Fruit fly (Drosophila melanogaster) whole organism, embryonic: ENCODE results near the gene CG32147.

ENCODE experiments used
- Asciz ChIP-seq: fragments of 200-800 bp; sonication (Bioruptor generic); optimal IDR thresholded peaks from 2 replicates; lab custom pipeline; 2017; ENCODE audit warnings: missing biosample characterization, mild to moderate bottlenecking, missing genetic modification characterization, missing genetic modification reagents
- CG10209 ChIP-seq: fragments of 200-800 bp; sonication (Bioruptor generic); optimal IDR thresholded peaks from 3 replicates; lab custom pipeline; 2017; ENCODE audit warnings: missing biosample characterization, mild to moderate bottlenecking, missing genetic modification characterization, missing genetic modification reagents
- CG10543 ChIP-seq: fragments of 200-800 bp; sonication (Bioruptor generic); optimal IDR thresholded peaks from 3 replicates; lab custom pipeline; 2017; ENCODE audit warnings: missing biosample characterization, mild to moderate bottlenecking, missing genetic modification characterization, moderate library complexity
- CG10959 ChIP-seq: fragments of 200-800 bp; sonication (Bioruptor generic); IDR thresholded peaks from 2 replicates; pipeline ENCODE4 v1.3.6; 2022; ENCODE audit warnings: missing biosample characterization, missing genetic modification characterization
- CG11093 ChIP-seq: fragments of 200-800 bp; sonication (Bioruptor generic); IDR thresholded peaks from 3 replicates; pipeline ENCODE4 v1.3.6; 2022; ENCODE audit warnings: missing biosample characterization, missing genetic modification characterization
- CG13296 ChIP-seq: fragments of 200-800 bp; sonication (Bioruptor generic); optimal IDR thresholded peaks from 3 replicates; lab custom pipeline; 2018; ENCODE audit warnings: missing biosample characterization, mild to moderate bottlenecking, missing genetic modification characterization
- CG14014 ChIP-seq: fragments of 200-800 bp; sonication (Bioruptor generic); IDR thresholded peaks from 2 replicates; pipeline ENCODE4 v1.3.6; 2022; ENCODE audit warnings: missing biosample characterization, missing genetic modification characterization
- CG14050 ChIP-seq: fragments of 200-800 bp; sonication (Bioruptor generic); IDR thresholded peaks from 3 replicates; pipeline ENCODE4 v1.3.6; 2022; ENCODE audit warnings: missing biosample characterization, missing genetic modification characterization
- CG14667 ChIP-seq: fragments of 200-800 bp; sonication (Bioruptor generic); IDR thresholded peaks from 2 replicates; pipeline ENCODE4 v1.3.6; 2022; ENCODE audit warnings: missing biosample characterization, missing genetic modification characterization
- CG1602 ChIP-seq: fragments of 200-800 bp; sonication (Bioruptor generic); optimal IDR thresholded peaks from 3 replicates; lab custom pipeline; 2016; ENCODE audit warnings: missing biosample characterization, missing genetic modification characterization
- CG17186 ChIP-seq: fragments of 200-800 bp; sonication (Bioruptor generic); optimal IDR thresholded peaks from 3 replicates; lab custom pipeline; 2017; ENCODE audit warnings: missing biosample characterization, missing genetic modification reagents, missing genetic modification characterization
- CG17612 ChIP-seq: fragments of 200-800 bp; sonication (Bioruptor generic); IDR thresholded peaks from 2 replicates; pipeline ENCODE4 v1.3.6; 2022; ENCODE audit warnings: missing biosample characterization, missing genetic modification characterization
- CG17912 ChIP-seq: fragments of 200-800 bp; sonication (Bioruptor generic); optimal IDR thresholded peaks from 2 replicates; lab custom pipeline; 2018; ENCODE audit warnings: missing biosample characterization, mild to moderate bottlenecking, missing genetic modification characterization
- CG32532 ChIP-seq: fragments of 200-800 bp; sonication (Bioruptor generic); IDR thresholded peaks from 2 replicates; pipeline ENCODE4 v1.3.6; 2022; ENCODE audit warnings: missing biosample characterization, missing genetic modification characterization
- CG42726 ChIP-seq: fragments of 200-800 bp; sonication (Bioruptor generic); IDR thresholded peaks from 2 replicates; pipeline ENCODE4 v1.3.6; 2022; ENCODE audit warnings: missing biosample characterization, missing genetic modification characterization; ENCODE audit not compliant: partially characterized antibody
- CG4282 ChIP-seq: fragments of 200-800 bp; sonication (Bioruptor generic); optimal IDR thresholded peaks from 2 replicates; lab custom pipeline; 2016; ENCODE audit warnings: missing biosample characterization, missing genetic modification characterization
- CG4730 ChIP-seq: fragments of 200-800 bp; sonication (Bioruptor generic); IDR thresholded peaks from 2 replicates; pipeline ENCODE4 v1.3.6; 2022; ENCODE audit warnings: missing biosample characterization, missing genetic modification characterization
- CG7556 ChIP-seq: fragments of 200-800 bp; sonication (Bioruptor generic); optimal IDR thresholded peaks from 2 replicates; lab custom pipeline; 2017; ENCODE audit warnings: missing biosample characterization, mild to moderate bottlenecking, missing genetic modification characterization
- CTCF ChIP-seq: fragments of 200-800 bp; sonication (Bioruptor generic); optimal IDR thresholded peaks from 2 replicates; lab custom pipeline; 2017; ENCODE audit warnings: missing biosample characterization, mild to moderate bottlenecking, missing genetic modification characterization, moderate library complexity
- D19A ChIP-seq: fragments of 200-800 bp; optimal IDR thresholded peaks from 3 replicates; lab custom pipeline; 2019; ENCODE audit warnings: missing biosample characterization, mild to moderate bottlenecking, missing genetic modification characterization, moderate library complexity
- D19B ChIP-seq: fragments of 200-800 bp; sonication (Bioruptor generic); optimal IDR thresholded peaks from 2 replicates; lab custom pipeline; 2017; ENCODE audit warnings: missing biosample characterization, mild to moderate bottlenecking, missing genetic modification characterization
- Dip3 ChIP-seq: fragments of 200-800 bp; sonication (Bioruptor generic); optimal IDR thresholded peaks from 3 replicates; lab custom pipeline; 2016; ENCODE audit warnings: missing biosample characterization, missing genetic modification characterization
- Fer2 ChIP-seq: fragments of 200-800 bp; sonication (Bioruptor generic); optimal IDR thresholded peaks from 2 replicates; lab custom pipeline; 2018; ENCODE audit warnings: missing biosample characterization, mild to moderate bottlenecking, missing genetic modification characterization, moderate library complexity
- Hey ChIP-seq: fragments of 200-800 bp; sonication (Bioruptor generic); optimal IDR thresholded peaks from 3 replicates; lab custom pipeline; 2018; ENCODE audit warnings: missing biosample characterization, mild to moderate bottlenecking, missing genetic modification characterization
- Hmr ChIP-seq: fragments of 200-800 bp; sonication (Bioruptor generic); optimal IDR thresholded peaks from 3 replicates; lab custom pipeline; 2017; ENCODE audit warnings: mild to moderate bottlenecking, missing biosample characterization, missing genetic modification reagents, missing genetic modification characterization
- Kr ChIP-seq: fragments of 200-800 bp; sonication (Bioruptor generic); optimal IDR thresholded peaks from 2 replicates; lab custom pipeline; 2017; ENCODE audit warnings: missing biosample characterization, mild to moderate bottlenecking, missing genetic modification characterization
- MTF-1 ChIP-seq: fragments of 200-800 bp; sonication (Bioruptor generic); optimal IDR thresholded peaks from 2 replicates; lab custom pipeline; 2018; ENCODE audit warnings: missing biosample characterization, mild to moderate bottlenecking, missing genetic modification characterization, borderline replicate concordance
- Scr ChIP-seq: fragments of 200-800 bp; sonication (Bioruptor generic); IDR thresholded peaks from 2 replicates; pipeline ENCODE4 v1.3.6; 2022; ENCODE audit warnings: missing biosample characterization, missing genetic modification characterization; ENCODE audit not compliant: partially characterized antibody
- Sry-β ChIP-seq: fragments of 200-800 bp; sonication (Bioruptor generic); optimal IDR thresholded peaks from 2 replicates; lab custom pipeline; 2018; ENCODE audit warnings: missing biosample characterization, mild to moderate bottlenecking, missing genetic modification characterization, moderate library complexity
- Sry-δ ChIP-seq: fragments of 200-800 bp; sonication (Bioruptor generic); optimal IDR thresholded peaks from 2 replicates; lab custom pipeline; 2016; ENCODE audit warnings: missing biosample characterization, missing genetic modification characterization
- amos ChIP-seq: fragments of 200-800 bp; sonication (Bioruptor generic); IDR thresholded peaks from 2 replicates; pipeline ENCODE4 v1.3.6; 2022; ENCODE audit warnings: missing biosample characterization, missing genetic modification characterization; ENCODE audit not compliant: partially characterized antibody
- ap ChIP-seq: fragments of 200-800 bp; sonication (Bioruptor generic); IDR thresholded peaks from 2 replicates; pipeline ENCODE4 v1.3.6; 2022; ENCODE audit warnings: missing biosample characterization, missing genetic modification characterization
- br ChIP-seq: fragments of >200 bp; optimal IDR thresholded peaks from 2 replicates; lab custom pipeline; 2017
- cad ChIP-seq: fragments of >200 bp; optimal IDR thresholded peaks from 2 replicates; lab custom pipeline; 2017; ENCODE audit warnings: missing biosample characterization, missing genetic modification characterization
- cato ChIP-seq: fragments of 200-800 bp; sonication (Bioruptor generic); optimal IDR thresholded peaks from 2 replicates; lab custom pipeline; 2016; ENCODE audit warnings: missing biosample characterization, missing genetic modification characterization, borderline replicate concordance
- chm ChIP-seq: fragments of 200-800 bp; sonication (Bioruptor generic); IDR thresholded peaks from 2 replicates; pipeline ENCODE4 v1.3.6; 2022; ENCODE audit warnings: missing biosample characterization, missing genetic modification characterization
- crp ChIP-seq, 2 experiments: fragments of 200-800 bp; sonication (Bioruptor generic); optimal IDR thresholded peaks; 2 replicates in 1 of 2; 3 replicates in 1 of 2; lab custom pipeline; 2017; ENCODE audit warnings: missing biosample characterization in 2 of 2, missing genetic modification characterization in 2 of 2, mild to moderate bottlenecking in 1 of 2, moderate library complexity in 1 of 2
- dmrt11E ChIP-seq: fragments of 200-800 bp; sonication (Bioruptor generic); optimal IDR thresholded peaks from 3 replicates; lab custom pipeline; 2018; ENCODE audit warnings: missing biosample characterization, mild to moderate bottlenecking, missing genetic modification characterization, moderate library complexity
- fd3F ChIP-seq: fragments of 200-800 bp; sonication (Bioruptor generic); optimal IDR thresholded peaks from 2 replicates; lab custom pipeline; 2018; ENCODE audit warnings: missing biosample characterization, mild to moderate bottlenecking, missing genetic modification characterization, moderate library complexity
- gfzf ChIP-seq: fragments of 200-800 bp; sonication (Bioruptor generic); optimal IDR thresholded peaks from 2 replicates; lab custom pipeline; 2016; ENCODE audit warnings: missing biosample characterization, mild to moderate bottlenecking, missing genetic modification characterization, moderate library complexity
- grn ChIP-seq: fragments of 200-800 bp; sonication (Bioruptor generic); optimal IDR thresholded peaks from 3 replicates; lab custom pipeline; 2017; ENCODE audit warnings: missing biosample characterization, missing genetic modification characterization
- ind ChIP-seq: fragments of 200-800 bp; sonication (Bioruptor generic); optimal IDR thresholded peaks from 3 replicates; lab custom pipeline; 2016; ENCODE audit warnings: missing biosample characterization, missing genetic modification characterization
- nmo ChIP-seq: fragments of 200-800 bp; sonication (Bioruptor generic); optimal IDR thresholded peaks from 2 replicates; lab custom pipeline; 2018; ENCODE audit warnings: missing biosample characterization, mild to moderate bottlenecking, missing genetic modification characterization, moderate library complexity
- pho ChIP-seq: fragments of 200-800 bp; sonication (Bioruptor generic); optimal IDR thresholded peaks from 2 replicates; lab custom pipeline; 2016; ENCODE audit warnings: missing biosample characterization, missing genetic modification characterization
- pzg ChIP-seq: fragments of 200-800 bp; sonication (Bioruptor generic); optimal IDR thresholded peaks from 3 replicates; lab custom pipeline; 2018; ENCODE audit warnings: missing biosample characterization, mild to moderate bottlenecking, missing genetic modification characterization, moderate library complexity
- sd ChIP-seq: fragments of 200-800 bp; sonication (Bioruptor generic); optimal IDR thresholded peaks from 3 replicates; lab custom pipeline; 2018; ENCODE audit warnings: missing biosample characterization, mild to moderate bottlenecking, missing genetic modification characterization, moderate library complexity
- sisA ChIP-seq: fragments of 200-800 bp; sonication (Bioruptor generic); IDR thresholded peaks from 2 replicates; pipeline ENCODE4 v1.3.6; 2022; ENCODE audit warnings: missing biosample characterization, missing genetic modification characterization
- so ChIP-seq: fragments of 200-800 bp; sonication (Bioruptor generic); IDR thresholded peaks from 3 replicates; pipeline ENCODE4 v1.3.6; 2022; ENCODE audit warnings: missing biosample characterization, missing genetic modification characterization
- sob ChIP-seq: fragments of 200-800 bp; sonication (Bioruptor generic); IDR thresholded peaks from 2 replicates; pipeline ENCODE4 v1.3.6; 2022; ENCODE audit warnings: missing biosample characterization, missing genetic modification characterization
- z ChIP-seq: fragments of 200-800 bp; sonication (Bioruptor generic); IDR thresholded peaks from 3 replicates; pipeline ENCODE4 v1.3.6; 2022; ENCODE audit warnings: missing biosample characterization, missing genetic modification characterization

Gene CG32147

dm6 chr3L:15097878-15098520 is 45.9 kb downstream of the CG32147 start, which contains the start of gene Ctps (continued):
- no peak for TF ChIP-seq D19A
- TF ChIP-seq br (lab: Kevin White, UChicago) = no peak
- no peak for TF ChIP-seq amos (GFP tag; lab: Robert Waterston, UW)
- TF ChIP-seq CG14667 (GFP tag; lab: Robert Waterston, UW) = no peak
- TF ChIP-seq Hey (tag; lab: Kevin White, UChicago) = no peak
- no peak for TF ChIP-seq cato (GFP tag; lab: Kevin White, UChicago)
- peak; percentile 19 for TF ChIP-seq CG17912
- peak; percentile 27 for TF ChIP-seq Hmr (GFP tag; lab: Kevin White, UChicago)
- TF ChIP-seq Dip3 (GFP tag; lab: Kevin White, UChicago) = no peak
- peak; percentile 75 for TF ChIP-seq pzg (GFP tag; lab: Kevin White, UChicago)
- TF ChIP-seq CG11093 (GFP tag; lab: Robert Waterston, UW) = no peak
- no peak for TF ChIP-seq D19B (GFP tag; lab: Kevin White, UChicago)
- TF ChIP-seq CG14014 (GFP tag; lab: Robert Waterston, UW) = no peak; the same call in 1 of the 2 replicates
- TF ChIP-seq sisA (GFP tag; lab: Robert Waterston, UW) = no peak
- no peak for TF ChIP-seq Sry-β (GFP tag; lab: Kevin White, UChicago)
- no peak for TF ChIP-seq so (GFP tag; lab: Robert Waterston, UW)
- TF ChIP-seq Asciz (GFP tag; lab: Kevin White, UChicago) = no peak
- no peak for TF ChIP-seq CG42726 (GFP tag; lab: Robert Waterston, UW)
- no peak for TF ChIP-seq grn (GFP tag; lab: Kevin White, UChicago)
- no peak for TF ChIP-seq CG32532 (GFP tag; lab: Robert Waterston, UW)
- TF ChIP-seq fd3F (GFP tag; lab: Kevin White, UChicago) = no peak
- TF ChIP-seq CG1602 = no peak
- TF ChIP-seq ind = no peak
- no peak for TF ChIP-seq cad (GFP tag; lab: Kevin White, UChicago)
- no peak for TF ChIP-seq MTF-1
- TF ChIP-seq Scr (GFP tag; lab: Robert Waterston, UW) = no peak
- TF ChIP-seq Fer2 (tag; lab: Kevin White, UChicago) = no peak
- no peak for TF ChIP-seq CG7556 (GFP tag; lab: Kevin White, UChicago)
- TF ChIP-seq CG14050 (GFP tag; lab: Robert Waterston, UW) = no peak
- TF ChIP-seq chm (GFP tag; lab: Robert Waterston, UW) = no peak
- no peak for TF ChIP-seq CG4282 (GFP tag; lab: Kevin White, UChicago)
- TF ChIP-seq sd (tag; lab: Kevin White, UChicago) = no peak
- TF ChIP-seq sob (GFP tag; lab: Robert Waterston, UW) = peak; percentile 40; the same call in 1 of the 2 replicates
- peak; percentile 44 for TF ChIP-seq CTCF (GFP tag; lab: Kevin White, UChicago)
- TF ChIP-seq z (GFP tag; lab: Robert Waterston, UW) = 0 out of 3 replicates have a peak, but pooled peaks have one; percentile 7
- TF ChIP-seq CG10543 (GFP tag; lab: Kevin White, UChicago) = no peak
- TF ChIP-seq Sry-δ (GFP tag; lab: Kevin White, UChicago) = peak; percentile 15
- TF ChIP-seq CG10959 (GFP tag; lab: Robert Waterston, UW) = no peak
- no peak for TF ChIP-seq dmrt11E (tag; lab: Kevin White, UChicago)
- TF ChIP-seq CG13296 (GFP tag; lab: Kevin White, UChicago) = peak; percentile 35
- TF ChIP-seq CG17612 = no peak
- no peak for TF ChIP-seq crp (GFP tag; optimal IDR thresholded peaks at IDR 0.05; lab: Kevin White, UChicago)
- no peak for TF ChIP-seq CG4730 (GFP tag; lab: Robert Waterston, UW)
- TF ChIP-seq nmo = no peak
- TF ChIP-seq Kr (GFP tag; lab: Kevin White, UChicago) = no peak
- peak; percentile 82 for TF ChIP-seq gfzf
- TF ChIP-seq pho (GFP tag; lab: Kevin White, UChicago) = no peak
- TF ChIP-seq CG10209 (GFP tag; lab: Kevin White, UChicago) = no peak
- no peak for TF ChIP-seq ap (GFP tag; lab: Robert Waterston, UW)
- TF ChIP-seq CG17186 (GFP tag; lab: Kevin White, UChicago) = peak; percentile 30
